Worm (Caenorhabditis elegans) whole organism, midembryonic: Measurements from ENCODE around the gene F23B2.7.
"Not testable (repeated sequence)": the region's sequence is repeated elsewhere in the genome, so short reads cannot be mapped to it uniquely, and the experiment has no call there.

Experiments used
- flt-1 ChIP-seq: fragments of 200-800 bp; sonication (Bioruptor generic); IDR thresholded peaks from 2 replicates; pipeline ENCODE4 v1.3.6; 2022; ENCODE audit warnings: missing genetic modification characterization, missing compliant biosample characterization
- ref-1 ChIP-seq: fragments of 200-800 bp; sonication (Bioruptor generic); conservative IDR thresholded peaks from 2 replicates; pipeline ENCODE4 v1.3.6; 2022; ENCODE audit warnings: missing genetic modification reagents, missing genetic modification characterization, missing compliant biosample characterization
- tab-1 ChIP-seq: fragments of 200-800 bp; sonication (Bioruptor generic); IDR thresholded peaks from 2 replicates; pipeline ENCODE4 v1.3.6; 2022; ENCODE audit warnings: missing genetic modification characterization, missing compliant biosample characterization

ce11 chrIV:9196023-9196636 lies 45.9 kb downstream of the F23B2.7 start:
- TF ChIP-seq flt-1, tab-1 (GFP tag; lab: Robert Waterston, UW): not testable (repeated sequence)
- TF ChIP-seq ref-1 (GFP tag; lab: Robert Waterston, UW) = peak; percentile 74
